Fruit fly (Drosophila melanogaster): ENCODE results near the gene nkt.

nkt gene

DNA sequence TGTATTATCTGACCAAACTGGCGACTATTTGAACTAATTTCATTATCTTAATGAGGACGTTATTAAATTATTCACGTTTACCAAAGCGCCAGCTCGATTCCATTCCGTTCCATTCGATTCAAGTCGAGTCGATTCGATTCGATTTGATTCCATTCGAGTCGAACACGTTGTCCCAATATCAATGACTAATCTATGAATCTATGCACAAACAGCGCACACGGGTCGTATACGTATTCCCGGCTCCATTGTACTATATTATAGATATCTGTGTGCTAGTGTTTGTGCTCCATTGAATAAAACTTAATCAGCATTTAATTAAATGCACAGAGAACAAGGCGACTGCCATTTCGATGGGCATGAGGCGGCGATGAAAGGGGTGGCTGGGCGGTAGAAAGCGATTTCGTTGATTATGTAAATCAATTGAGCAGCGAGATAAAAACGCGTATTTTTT is 38.1 kb downstream of the nkt start:
- no peak for TF ChIP-seq CG17801 (GFP tag; optimal IDR thresholded peaks at IDR 0.05; ENCODE audit: partially characterized antibody)

- TF ChIP-seq CG17801 (GFP tag; optimal IDR thresholded peaks at IDR 0.05; ENCODE audit: partially characterized antibody) = peak; percentile 34
Measured at dm6 chr3L:11241949-11242348, 40.8 kb downstream of the nkt start.

dm6 chr3L:11242410-11243291 is 41.5 kb downstream of the nkt start:
- no peak for TF ChIP-seq CG17801 (GFP tag; optimal IDR thresholded peaks at IDR 0.05; ENCODE audit: partially characterized antibody)

- TF ChIP-seq CG17801 (GFP tag; optimal IDR thresholded peaks at IDR 0.05; ENCODE audit: partially characterized antibody) = no peak
Measured at dm6 chr3L:11243292-11243670, 42.1 kb downstream of the nkt start.

DNA sequence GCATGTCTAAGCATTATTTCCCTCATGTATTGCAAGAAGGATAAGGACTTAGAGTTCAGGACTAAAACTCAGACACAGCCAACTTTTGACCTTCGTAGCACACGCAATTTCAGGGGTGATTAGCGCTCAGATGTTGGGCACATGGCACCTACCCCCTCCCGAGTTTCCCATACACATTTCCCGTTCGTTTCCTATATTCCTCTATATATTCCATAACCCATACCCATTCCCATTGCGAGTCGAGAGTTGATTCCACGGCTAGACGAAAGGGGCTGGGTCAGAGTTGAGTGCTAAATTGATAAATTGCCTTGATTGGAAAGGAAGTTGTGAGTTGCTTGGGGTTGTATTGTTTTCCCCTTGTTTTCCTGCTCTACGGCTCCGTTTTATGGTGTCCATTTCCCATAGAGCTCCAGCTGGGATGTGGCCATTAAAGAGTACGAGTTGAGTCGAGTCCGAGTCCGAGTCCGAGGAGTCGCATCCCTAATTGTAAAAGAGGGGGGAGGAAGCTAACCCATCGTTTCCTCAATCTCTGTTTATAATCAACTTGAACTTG is 42.9 kb downstream of the nkt start:
- no peak for TF ChIP-seq CG17801 (GFP tag; optimal IDR thresholded peaks at IDR 0.05; ENCODE audit: partially characterized antibody)

DNA sequence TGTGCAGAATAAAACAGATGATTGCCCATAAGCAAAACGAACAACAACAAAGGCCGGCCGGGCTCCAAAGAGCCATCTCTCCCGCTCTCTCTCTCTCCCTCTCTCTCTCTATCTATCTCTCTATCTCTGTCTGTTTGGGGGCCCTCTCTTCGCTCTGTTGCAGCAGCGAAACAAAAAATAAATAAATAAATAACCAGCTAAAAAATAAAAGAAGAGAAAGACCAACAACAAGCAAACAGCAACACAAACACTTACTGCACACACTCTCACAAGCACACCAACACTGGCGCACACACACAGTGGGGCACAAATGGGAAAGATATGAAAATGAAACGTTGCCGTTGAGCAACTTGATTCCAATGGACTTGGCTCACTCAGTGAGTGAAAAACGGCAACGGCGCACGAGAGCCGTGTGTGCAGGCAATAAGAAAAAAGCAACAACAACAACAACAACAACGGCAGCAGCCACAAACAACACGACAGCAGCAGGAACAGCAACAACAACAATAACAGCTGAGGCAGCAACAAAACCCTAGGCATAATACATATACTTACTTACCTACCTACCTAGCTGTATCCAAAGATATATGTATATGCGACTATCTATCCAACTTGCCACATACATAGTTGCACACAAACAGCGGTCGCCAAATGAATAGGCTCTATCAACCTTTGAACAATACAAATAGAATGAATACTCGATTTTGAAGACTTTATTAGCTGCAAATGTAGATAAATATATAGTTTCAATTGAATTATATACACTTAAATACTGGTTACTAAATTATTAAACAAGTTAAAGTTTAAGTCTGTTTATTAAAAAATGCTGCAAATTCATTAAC is 45.1 kb downstream of the nkt start:
- peak; percentile 95 for TF ChIP-seq CG17801 (GFP tag; optimal IDR thresholded peaks at IDR 0.05; ENCODE audit: partially characterized antibody)

DNA sequence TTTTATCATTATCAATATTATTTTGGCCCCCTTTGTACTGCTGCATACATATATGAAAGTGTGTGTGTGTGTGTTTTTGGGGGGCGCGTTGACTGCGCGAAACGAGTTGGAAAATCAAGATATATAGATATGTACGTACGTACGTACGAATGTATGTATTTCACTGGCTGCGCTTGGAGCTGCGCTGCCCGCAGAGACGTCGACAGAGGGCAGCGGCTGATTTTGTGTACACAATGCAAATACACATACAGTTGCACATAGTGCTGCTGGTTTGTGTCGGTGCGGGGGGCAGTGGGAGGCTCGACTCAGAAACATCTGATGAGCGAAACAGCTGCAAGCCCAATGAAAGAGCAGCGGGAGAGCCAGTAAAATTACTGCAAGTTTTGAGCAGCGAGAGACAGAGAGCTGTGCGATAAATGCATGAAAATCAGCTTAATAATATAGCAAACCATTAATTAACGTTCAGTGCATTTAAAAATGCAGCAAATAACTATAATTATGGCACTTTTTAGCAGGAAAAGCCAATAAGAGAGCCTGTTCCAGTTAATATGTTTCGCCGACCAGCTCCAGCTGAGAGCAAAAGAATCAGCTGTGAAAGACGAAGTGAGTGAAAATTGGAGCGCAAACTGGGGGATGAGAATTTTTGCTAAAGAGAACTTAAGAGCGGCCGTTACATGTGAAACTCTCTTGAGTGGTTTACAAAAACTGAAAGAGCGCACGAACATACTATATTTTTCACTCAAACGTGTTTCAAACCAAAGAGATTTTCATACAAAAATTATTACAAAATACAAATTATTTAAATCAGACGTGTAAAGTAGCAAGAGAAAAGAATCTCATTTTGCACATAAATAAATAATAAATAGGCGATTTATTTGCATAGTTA is 46.5 kb downstream of the nkt start:
- peak; percentile 68 for TF ChIP-seq CG17801 (GFP tag; optimal IDR thresholded peaks at IDR 0.05; ENCODE audit: partially characterized antibody)

DNA sequence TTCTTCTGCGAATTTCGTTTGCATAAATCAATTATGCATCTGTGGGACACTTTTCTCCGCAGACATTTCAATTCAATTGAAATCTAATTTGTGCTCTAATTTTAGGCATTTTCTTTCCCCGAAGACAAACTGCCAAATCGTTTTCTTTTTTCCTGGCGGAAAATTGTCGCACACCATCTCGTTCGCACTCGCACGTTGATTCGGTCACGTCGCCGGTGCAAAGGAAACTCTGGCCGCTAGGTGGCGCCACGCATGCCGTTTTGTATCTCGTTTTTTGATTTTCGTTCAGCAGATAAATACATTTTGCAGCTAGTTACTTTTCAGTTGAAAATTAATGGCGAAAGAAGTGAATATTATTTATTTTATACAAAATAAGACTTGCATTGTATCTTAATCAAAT is 47.2 kb downstream of the nkt start:
- peak; percentile 3 for TF ChIP-seq CG17801 (GFP tag; optimal IDR thresholded peaks at IDR 0.05; ENCODE audit: partially characterized antibody)
